Worm (Caenorhabditis elegans) whole organism, L4 larva: Measurements from ENCODE around the gene E02C12.8.
"Not testable (repeated sequence)": the region's sequence is repeated elsewhere in the genome, so short reads cannot be mapped to it uniquely, and the experiment has no call there.

Experiments
- D1046.2 ChIP-seq: fragments of 200-800 bp; sonication (Bioruptor generic); IDR thresholded peaks from 2 replicates; pipeline ENCODE4 v1.3.6; 2022; ENCODE audit warnings: missing genetic modification characterization, missing compliant biosample characterization
- F10B5.3 ChIP-seq: sonication (generic microtip); optimal IDR thresholded peaks from 2 replicates; lab custom pipeline; 2016; ENCODE audit warnings: mild to moderate bottlenecking, missing genetic modification characterization, missing compliant biosample characterization
- F26F4.8 ChIP-seq: fragments of 200-800 bp; sonication (Bioruptor generic); conservative IDR thresholded peaks from 2 replicates; pipeline ENCODE4 v1.3.6; 2022; ENCODE audit warnings: missing genetic modification characterization, missing compliant biosample characterization
- F37D6.2 ChIP-seq: sonication (generic microtip); optimal IDR thresholded peaks from 2 replicates; lab custom pipeline; 2016; ENCODE audit warnings: mild to moderate bottlenecking, missing genetic modification characterization, missing compliant biosample characterization
- F44E2.7 ChIP-seq: fragments of 200-800 bp; sonication (Bioruptor generic); IDR thresholded peaks from 2 replicates; pipeline ENCODE4 v2.1.2; 2022; ENCODE audit warnings: missing genetic modification characterization, missing compliant biosample characterization
- T26A8.4 ChIP-seq: fragments of 200-800 bp; sonication (Bioruptor generic); IDR thresholded peaks from 2 replicates; pipeline ENCODE4 v1.3.6; 2022; ENCODE audit warnings: missing genetic modification characterization, missing compliant biosample characterization
- Y105C5A.15 ChIP-seq: fragments of 200-800 bp; sonication (Bioruptor generic); IDR thresholded peaks from 2 replicates; pipeline ENCODE4 v1.3.6; 2022; ENCODE audit warnings: missing genetic modification characterization, missing compliant biosample characterization
- Y48G9A.11 ChIP-seq: fragments of 200-800 bp; sonication (Bioruptor generic); IDR thresholded peaks from 2 replicates; pipeline ENCODE4 v1.3.6; 2022; ENCODE audit warnings: missing genetic modification reagents, missing genetic modification characterization, missing compliant biosample characterization
- Y5F2A.4 ChIP-seq: fragments of 200-800 bp; sonication (Bioruptor generic); optimal IDR thresholded peaks from 2 replicates; lab custom pipeline; 2018; ENCODE audit warnings: mild to moderate bottlenecking, missing genetic modification characterization, missing compliant biosample characterization
- Y75B8A.6 ChIP-seq: fragments of 200-800 bp; sonication (Bioruptor generic); IDR thresholded peaks from 2 replicates; pipeline ENCODE4 v1.3.6; 2022; ENCODE audit warnings: missing genetic modification reagents, missing genetic modification characterization, missing compliant biosample characterization
- ZK337.2 ChIP-seq: fragments of 200-800 bp; sonication (Bioruptor generic); IDR thresholded peaks from 2 replicates; pipeline ENCODE4 v1.3.6; 2022; ENCODE audit warnings: missing genetic modification reagents, missing genetic modification characterization, missing compliant biosample characterization
- aha-1 ChIP-seq: fragments of 150-350 bp; peaks from one replicate; lab custom pipeline; 2014; ENCODE audit warnings: missing biosample characterization, missing genetic modification characterization
- arid-1 ChIP-seq: fragments of 200-800 bp; sonication (Bioruptor generic); conservative IDR thresholded peaks from 2 replicates; pipeline ENCODE4 v1.3.6; 2022; ENCODE audit warnings: missing genetic modification reagents, missing genetic modification characterization, missing compliant biosample characterization
- ceh-20 ChIP-seq: fragments of 200-800 bp; sonication (Bioruptor generic); IDR thresholded peaks from 2 replicates; pipeline ENCODE4 v1.3.6; 2022; ENCODE audit warnings: missing genetic modification reagents, missing genetic modification characterization, missing compliant biosample characterization
- ctbp-1 ChIP-seq: fragments of 200-800 bp; sonication (Bioruptor generic); IDR thresholded peaks from 2 replicates; pipeline ENCODE4 v1.3.6; 2022; ENCODE audit warnings: missing genetic modification reagents, missing genetic modification characterization, missing compliant biosample characterization
- daf-19 ChIP-seq: fragments of 200-800 bp; sonication (Bioruptor generic); conservative IDR thresholded peaks from 2 replicates; pipeline ENCODE4 v1.3.6; 2022; ENCODE audit warnings: missing genetic modification characterization, missing compliant biosample characterization
- dmd-6 ChIP-seq: fragments of 200-800 bp; sonication (Bioruptor generic); IDR thresholded peaks from 2 replicates; pipeline ENCODE4 v1.3.6; 2022; ENCODE audit warnings: missing genetic modification reagents, missing genetic modification characterization, missing compliant biosample characterization
- dmd-8 ChIP-seq: fragments of 200-800 bp; sonication (Bioruptor generic); IDR thresholded peaks from 2 replicates; pipeline ENCODE4 v1.3.6; 2022; ENCODE audit warnings: missing genetic modification characterization, missing compliant biosample characterization
- dmd-9 ChIP-seq: fragments of 200-800 bp; sonication (Bioruptor generic); IDR thresholded peaks from 2 replicates; pipeline ENCODE4 v1.3.6; 2022; ENCODE audit warnings: missing genetic modification reagents, missing genetic modification characterization, missing compliant biosample characterization
- dve-1 ChIP-seq: sonication (generic microtip); optimal IDR thresholded peaks from 2 replicates; lab custom pipeline; 2017; ENCODE audit warnings: antibody characterized with exemption, mild to moderate bottlenecking, missing genetic modification characterization, missing compliant biosample characterization; ENCODE audit not compliant: insufficient read depth
- egl-27 ChIP-seq: sonication (generic microtip); optimal IDR thresholded peaks from 3 replicates; lab custom pipeline; 2017; ENCODE audit warnings: missing biosample characterization, missing genetic modification reagents, missing genetic modification characterization
- egl-43 ChIP-seq: fragments of 200-800 bp; sonication (Bioruptor generic); IDR thresholded peaks from 2 replicates; pipeline ENCODE4 v1.3.6; 2022; ENCODE audit warnings: missing genetic modification reagents, missing genetic modification characterization, missing compliant biosample characterization
- hmg-1.1 ChIP-seq: fragments of 200-800 bp; sonication (Bioruptor generic); IDR thresholded peaks from 2 replicates; pipeline ENCODE4 v1.3.6; 2022; ENCODE audit warnings: missing genetic modification reagents, missing genetic modification characterization, missing compliant biosample characterization
- lim-7 ChIP-seq: fragments of 200-800 bp; sonication (Bioruptor generic); IDR thresholded peaks from 2 replicates; pipeline ENCODE4 v1.3.6; 2022; ENCODE audit warnings: missing genetic modification characterization, missing compliant biosample characterization
- lin-1 ChIP-seq: fragments of 200-800 bp; sonication (Bioruptor generic); IDR thresholded peaks from 2 replicates; pipeline ENCODE4 v1.3.6; 2022; ENCODE audit warnings: missing genetic modification reagents, missing genetic modification characterization, missing compliant biosample characterization
- lin-29 ChIP-seq: fragments of 200-800 bp; sonication (Bioruptor generic); IDR thresholded peaks from 2 replicates; pipeline ENCODE4 v1.3.6; 2022; ENCODE audit warnings: missing genetic modification reagents, missing genetic modification characterization, missing compliant biosample characterization
- lin-38 ChIP-seq: fragments of 200-800 bp; sonication (Bioruptor generic); IDR thresholded peaks from 2 replicates; pipeline ENCODE4 v1.3.6; 2022; ENCODE audit warnings: missing genetic modification reagents, missing genetic modification characterization, missing compliant biosample characterization
- lsy-2 ChIP-seq, 2 experiments: fragments of 150-350 bp in 1 of 2; sonication (generic microtip) in 1 of 2; optimal IDR thresholded peaks; 2 replicates each; lab custom pipeline; 2014 to 2017; ENCODE audit warnings: missing biosample characterization in 2 of 2, missing genetic modification characterization in 2 of 2
- madf-5 ChIP-seq, 2 experiments: fragments of 200-800 bp; sonication (Bioruptor generic); IDR thresholded peaks; 2 replicates each; pipeline ENCODE4 v1.3.6; 2022; ENCODE audit warnings: missing compliant biosample characterization in 2 of 2, missing genetic modification characterization in 2 of 2
- madf-9 ChIP-seq: fragments of 200-800 bp; sonication (Bioruptor generic); conservative IDR thresholded peaks from 2 replicates; pipeline ENCODE4 v1.3.6; 2022; ENCODE audit warnings: missing genetic modification reagents, missing genetic modification characterization, missing compliant biosample characterization
- mdt-29 ChIP-seq: fragments of 200-800 bp; sonication (Bioruptor generic); IDR thresholded peaks from 2 replicates; pipeline ENCODE4 v1.3.6; 2022; ENCODE audit warnings: missing genetic modification reagents, missing genetic modification characterization, missing compliant biosample characterization
- nhr-102 ChIP-seq: sonication (generic microtip); optimal IDR thresholded peaks from 2 replicates; lab custom pipeline; 2016; ENCODE audit warnings: mild to moderate bottlenecking, missing genetic modification characterization, moderate library complexity, missing compliant biosample characterization
- nhr-28 ChIP-seq: fragments of 150-350 bp; optimal IDR thresholded peaks from 2 replicates; lab custom pipeline; 2014; ENCODE audit warnings: missing biosample characterization, missing genetic modification characterization
- nhr-42 ChIP-seq: fragments of 200-800 bp; sonication (Bioruptor generic); IDR thresholded peaks from 2 replicates; pipeline ENCODE4 v1.3.6; 2022; ENCODE audit warnings: missing genetic modification characterization, missing compliant biosample characterization
- nhr-77 ChIP-seq: fragments of 150-350 bp; optimal IDR thresholded peaks from 2 replicates; lab custom pipeline; 2014; ENCODE audit warnings: missing biosample characterization, missing genetic modification characterization
- pha-4 ChIP-seq, 2 experiments: fragments of 150-350 bp in 1 of 2; fragments of 200-800 bp in 1 of 2; sonication (Bioruptor generic) in 1 of 2; IDR thresholded peaks in 1 of 2; optimal IDR thresholded peaks in 1 of 2; 2 replicates each; pipeline versions ENCODE4 v1.3.6 to Lab custom; 2014 to 2022; ENCODE audit warnings: missing genetic modification characterization in 2 of 2, missing genetic modification reagents in 2 of 2, missing biosample characterization in 1 of 2, missing compliant biosample characterization in 1 of 2
- php-3 ChIP-seq: fragments of 200-800 bp; sonication (Bioruptor generic); IDR thresholded peaks from 2 replicates; pipeline ENCODE4 v1.3.6; 2022; ENCODE audit warnings: missing genetic modification reagents, missing genetic modification characterization, missing compliant biosample characterization
- saeg-2 ChIP-seq: fragments of 200-800 bp; sonication (Bioruptor generic); IDR thresholded peaks from 2 replicates; pipeline ENCODE4 v1.3.6; 2022; ENCODE audit warnings: missing genetic modification reagents, missing genetic modification characterization, missing compliant biosample characterization
- sdz-12 ChIP-seq: fragments of 200-800 bp; sonication (Bioruptor generic); optimal IDR thresholded peaks from 2 replicates; lab custom pipeline; 2018; ENCODE audit warnings: mild to moderate bottlenecking, missing genetic modification characterization, missing compliant biosample characterization
- snpc-1.2 ChIP-seq: fragments of 200-800 bp; sonication (Bioruptor generic); IDR thresholded peaks from 2 replicates; pipeline ENCODE4 v1.3.6; 2022; ENCODE audit warnings: missing genetic modification reagents, missing genetic modification characterization, missing compliant biosample characterization
- tra-1 ChIP-seq: fragments of 200-800 bp; sonication (Bioruptor generic); IDR thresholded peaks from 2 replicates; pipeline ENCODE4 v1.3.6; 2022; ENCODE audit warnings: missing genetic modification reagents, missing genetic modification characterization, missing compliant biosample characterization
- vab-7 ChIP-seq: fragments of 200-800 bp; sonication (Bioruptor generic); IDR thresholded peaks from 2 replicates; pipeline ENCODE4 v1.3.6; 2022; ENCODE audit warnings: missing genetic modification reagents, missing genetic modification characterization, missing compliant biosample characterization
- zfp-3 ChIP-seq: fragments of 200-800 bp; sonication (Bioruptor generic); conservative IDR thresholded peaks from 2 replicates; pipeline ENCODE4 v1.3.6; 2022; ENCODE audit warnings: missing genetic modification reagents, missing genetic modification characterization, missing compliant biosample characterization
- zip-11 ChIP-seq: fragments of 200-800 bp; sonication (Bioruptor generic); IDR thresholded peaks from 2 replicates; pipeline ENCODE4 v1.3.6; 2022; ENCODE audit warnings: missing genetic modification characterization, missing compliant biosample characterization

The E02C12.8 gene

ce11 chrV:9342282-9342681, 31.1 kb downstream of the E02C12.8 start (continued):
- TF ChIP-seq arid-1 (GFP tag; lab: Robert Waterston, UW) (peak; percentile 76), php-3 (peak; percentile 86), D1046.2 (GFP tag; lab: Robert Waterston, UW) (peak; percentile 88), T26A8.4 (peak; percentile 79), ZK337.2 (GFP tag; lab: Robert Waterston, UW) (0 out of 2 replicates have a peak, but pooled peaks have one; percentile 61), ceh-20 (GFP tag; lab: Robert Waterston, UW) (peak; percentile 83), zfp-3 (GFP tag; lab: Robert Waterston, UW) (peak; percentile 97), lim-7 (GFP tag; lab: Robert Waterston, UW) (peak; percentile 63; the same call in 1 of the 2 replicates)

ce11 chrV:9341814-9342213, 31.6 kb downstream of the E02C12.8 start:
- TF ChIP-seq tra-1 (peak; percentile 92), Y105C5A.15 (GFP tag; lab: Robert Waterston, UW) (peak; percentile 94), dmd-8 (GFP tag; lab: Robert Waterston, UW) (peak; percentile 72; the same call in 1 of the 2 replicates), T26A8.4 (peak; percentile 94), php-3 (peak; percentile 85), zfp-3 (GFP tag; lab: Robert Waterston, UW) (peak; percentile 98), F44E2.7 (GFP tag; lab: Robert Waterston, UW) (peak; percentile 85; the same call in 1 of the 2 replicates), lin-1 (peak; percentile 90), snpc-1.2 (GFP tag; lab: Robert Waterston, UW) (peak; percentile 76), Y75B8A.6 (GFP tag; lab: Robert Waterston, UW) (peak; percentile 86; the same call in 1 of the 2 replicates), egl-43 (GFP tag; lab: Robert Waterston, UW) (peak; percentile 83), ctbp-1 (peak; percentile 75), saeg-2 (GFP tag; lab: Robert Waterston, UW) (peak; percentile 90), D1046.2 (GFP tag; lab: Robert Waterston, UW) (peak; percentile 83), lin-38 (peak; percentile 81), zip-11 (GFP tag; lab: Robert Waterston, UW) (peak; percentile 74; the same call in 1 of the 2 replicates), daf-19 (GFP tag; lab: Robert Waterston, UW) (peak; percentile 67; the same call in 1 of the 2 replicates), lin-29 (GFP tag; lab: Robert Waterston, UW) (peak; percentile 88), nhr-42 (GFP tag; lab: Robert Waterston, UW) (peak; percentile 70), arid-1 (GFP tag; lab: Robert Waterston, UW) (peak; percentile 80), dmd-9 (GFP tag; lab: Robert Waterston, UW) (0 out of 2 replicates have a peak, but pooled peaks have one; percentile 50), Y48G9A.11 (GFP tag; lab: Robert Waterston, UW) (peak; percentile 75), mdt-29 (GFP tag; lab: Robert Waterston, UW) (peak; percentile 58), madf-9 (GFP tag; lab: Robert Waterston, UW) (peak; percentile 74), ceh-20 (GFP tag; lab: Robert Waterston, UW) (peak; percentile 87), pha-4 (GFP tag; IDR thresholded peaks at IDR 0.05; lab: Robert Waterston, UW) (peak; percentile 87; the same call in 1 of the 2 replicates), madf-5 (GFP tag; IDR thresholded peaks at IDR 0.05; lab: Robert Waterston, UW) (0 out of 4 replicates have a peak, but pooled peaks of 1 of the 2 experiments have one; percentile 18), F26F4.8 (GFP tag; lab: Robert Waterston, UW) (0 out of 2 replicates have a peak, but pooled peaks have one; percentile 40), lim-7 (GFP tag; lab: Robert Waterston, UW) (peak; percentile 77), hmg-1.1 (GFP tag; lab: Robert Waterston, UW) (peak; percentile 66), dmd-6 (peak; percentile 55), vab-7 (GFP tag; lab: Robert Waterston, UW) (peak; percentile 56)
- TF ChIP-seq pha-4 (tag; optimal IDR thresholded peaks at IDR 0.05; lab: Kevin White, UChicago): not testable (repeated sequence)
- TF ChIP-seq, all 104 proteins: peak for 32; not testable (repeated sequence) for 72

ce11 chrV:9340318-9340717, 33.1 kb downstream of the E02C12.8 start:
- TF ChIP-seq nhr-28 (tag; lab: Kevin White, UChicago): no peak
- TF ChIP-seq dve-1 (tag; lab: Kevin White, UChicago): no peak
- peak; percentile 13 for TF ChIP-seq Y5F2A.4 (GFP tag; lab: Kevin White, UChicago)
- no peak for TF ChIP-seq egl-27 (tag; lab: Kevin White, UChicago)
- peak; percentile 58 for TF ChIP-seq vab-7 (GFP tag; lab: Robert Waterston, UW)
- peak; percentile 82 for TF ChIP-seq sdz-12 (GFP tag; lab: Kevin White, UChicago)
- TF ChIP-seq F37D6.2 (tag; lab: Kevin White, UChicago): no peak
- 0 out of 2 replicates have a peak, but pooled peaks have one; percentile 18 for TF ChIP-seq dmd-8 (GFP tag; lab: Robert Waterston, UW)
- TF ChIP-seq nhr-77 (tag; lab: Kevin White, UChicago): no peak
- TF ChIP-seq lsy-2 (tag; optimal IDR thresholded peaks at IDR 0.05; lab: Kevin White, UChicago): no peak
- peak; percentile 97 for TF ChIP-seq T26A8.4
- peak; percentile 52 for TF ChIP-seq nhr-102 (tag; lab: Kevin White, UChicago)
- TF ChIP-seq Y48G9A.11 (GFP tag; lab: Robert Waterston, UW): peak; percentile 58
- TF ChIP-seq lim-7 (GFP tag; lab: Robert Waterston, UW): no peak
- no peak for TF ChIP-seq F10B5.3 (tag; lab: Kevin White, UChicago)
- TF ChIP-seq aha-1 (tag; lab: Kevin White, UChicago): peak; percentile 76
- TF ChIP-seq tra-1: peak; percentile 73; the same call in 1 of the 2 replicates
